Fruit fly (Drosophila melanogaster): ENCODE measurements around the gene alph.

dm6 chr3R:29651488-29651887, 59.9 kb downstream of the alph start:
- TF ChIP-seq pan (optimal IDR thresholded peaks at IDR 0.05): no peak
- no peak for TF ChIP-seq Rel (GFP tag; optimal IDR thresholded peaks at IDR 0.05)
- TF ChIP-seq Rel (tag; optimal IDR thresholded peaks at IDR 0.05): no peak
- TF ChIP-seq OdsH (GFP tag; optimal IDR thresholded peaks at IDR 0.05): no peak
- no peak for TF ChIP-seq CG32264 (GFP tag; optimal IDR thresholded peaks at IDR 0.05)
- TF ChIP-seq Dfd (GFP tag; optimal IDR thresholded peaks at IDR 0.05): no peak
- no peak for TF ChIP-seq GATAd (GFP tag; optimal IDR thresholded peaks at IDR 0.05)
- no peak for TF ChIP-seq fru (GFP tag; optimal IDR thresholded peaks at IDR 0.05)
- TF ChIP-seq tai (GFP tag; optimal IDR thresholded peaks at IDR 0.05): no peak

Data from whole organism, wandering third instar larva.